Worm (Caenorhabditis elegans): ENCODE measurements around the gene sbsp-1.

ce11 chrIII:10812798-10813295 lies 19.9 kb upstream of the sbsp-1 start:
- TF ChIP-seq cog-1 (tag; optimal IDR thresholded peaks at IDR 0.05) (no peak), klf-2 (GFP tag; conservative IDR thresholded peaks at IDR 0.05) (no peak), ztf-23 (GFP tag; IDR thresholded peaks at IDR 0.05) (no peak), med-1 (GFP tag; optimal IDR thresholded peaks at IDR 0.05; ENCODE audit: insufficient read depth) (no peak), ztf-29 (GFP tag; IDR thresholded peaks at IDR 0.05) (no peak), flt-1 (GFP tag; IDR thresholded peaks at IDR 0.05) (no peak), tab-1 (GFP tag; IDR thresholded peaks at IDR 0.05) (no peak), T22C8.4 (GFP tag; IDR thresholded peaks at IDR 0.05) (no peak)

Measured in whole organism, midembryonic.